Fruit fly (Drosophila melanogaster): ENCODE measurements around the gene Wnk.

The Wnk gene

dm6 chr3L:21574296-21574745 lies 19.6 kb upstream of the Wnk start (continued):
- TF ChIP-seq hth (optimal IDR thresholded peaks at IDR 0.05) (no peak), sisA (GFP tag; IDR thresholded peaks at IDR 0.05) (no peak), row (GFP tag; IDR thresholded peaks at IDR 0.05) (peak; percentile 83), CG2889 (GFP tag; IDR thresholded peaks at IDR 0.05) (no peak), ranshi (GFP tag; IDR thresholded peaks at IDR 0.05) (no peak), pho (GFP tag; optimal IDR thresholded peaks at IDR 0.05) (no peak), Myb (GFP tag; optimal IDR thresholded peaks at IDR 0.05) (no peak), CG34376 (GFP tag; optimal IDR thresholded peaks at IDR 0.05) (no peak), lab (GFP tag; optimal IDR thresholded peaks at IDR 0.05) (no peak), CG12659 (GFP tag; optimal IDR thresholded peaks at IDR 0.05) (peak; percentile 4), ttk (GFP tag; IDR thresholded peaks at IDR 0.05) (no peak), run (tag; optimal IDR thresholded peaks at IDR 0.05) (no peak), CG6813 (GFP tag; optimal IDR thresholded peaks at IDR 0.05) (no peak), tll (GFP tag; optimal IDR thresholded peaks at IDR 0.05) (no peak), sens-2 (GFP tag; IDR thresholded peaks at IDR 0.05) (no peak), nerfin-1 (tag; optimal IDR thresholded peaks at IDR 0.05) (no peak), gfzf (GFP tag; optimal IDR thresholded peaks at IDR 0.05) (peak; percentile 70), tin (GFP tag; optimal IDR thresholded peaks at IDR 0.05) (no peak), chif (GFP tag; optimal IDR thresholded peaks at IDR 0.05) (no peak), CG4707 (GFP tag; optimal IDR thresholded peaks at IDR 0.05) (no peak), Oaz (GFP tag; IDR thresholded peaks at IDR 0.05) (no peak), CG17328 (GFP tag; IDR thresholded peaks at IDR 0.05) (no peak), CG5953 (GFP tag; IDR thresholded peaks at IDR 0.05) (no peak), D19B (GFP tag; optimal IDR thresholded peaks at IDR 0.05) (peak; percentile 49), YL-1 (GFP tag; optimal IDR thresholded peaks at IDR 0.05) (peak; percentile 43), CG10979 (tag; optimal IDR thresholded peaks at IDR 0.05) (no peak), klu (GFP tag; IDR thresholded peaks at IDR 0.05) (no peak), hbn (GFP tag; IDR thresholded peaks at IDR 0.05; ENCODE audit: partially characterized antibody) (no peak), Nf-YC (tag; optimal IDR thresholded peaks at IDR 0.05) (no peak), CG31441 (GFP tag; IDR thresholded peaks at IDR 0.05) (no peak), ewg (GFP tag; optimal IDR thresholded peaks at IDR 0.05) (no peak), CG5180 (GFP tag; optimal IDR thresholded peaks at IDR 0.05) (no peak), CG3995 (GFP tag; optimal IDR thresholded peaks at IDR 0.05) (peak; percentile 13), Atf-2 (GFP tag; optimal IDR thresholded peaks at IDR 0.05) (no peak), CG11247 (GFP tag; IDR thresholded peaks at IDR 0.05) (no peak), eve (GFP tag; optimal IDR thresholded peaks at IDR 0.05) (peak in 1 of 2 experiments; percentile 56), knrl (GFP tag; IDR thresholded peaks at IDR 0.05; ENCODE audit: partially characterized antibody) (0 out of 3 replicates have a peak, but pooled peaks have one; percentile 10), CG2678 (tag; optimal IDR thresholded peaks at IDR 0.05) (no peak), CG7786 (GFP tag; optimal IDR thresholded peaks at IDR 0.05) (no peak), z (GFP tag; IDR thresholded peaks at IDR 0.05) (no peak), bigmax (GFP tag; optimal IDR thresholded peaks at IDR 0.05) (no peak), lmd (GFP tag; IDR thresholded peaks at IDR 0.05) (no peak), Drgx (GFP tag; IDR thresholded peaks at IDR 0.05) (no peak), CG9215 (GFP tag; IDR thresholded peaks at IDR 0.05) (no peak), HLHmδ (GFP tag; optimal IDR thresholded peaks at IDR 0.05) (no peak), CG10209 (GFP tag; optimal IDR thresholded peaks at IDR 0.05) (no peak), CG9797 (GFP tag; optimal IDR thresholded peaks at IDR 0.05) (peak; percentile 72), Rfx (GFP tag; IDR thresholded peaks at IDR 0.05) (no peak), CG2202 (tag; optimal IDR thresholded peaks at IDR 0.05) (no peak), CG6175 (GFP tag; IDR thresholded peaks at IDR 0.05) (no peak), CG2199 (GFP tag; IDR thresholded peaks at IDR 0.05) (0 out of 3 replicates have a peak, but pooled peaks have one; percentile 35), Nf-YA (GFP tag; IDR thresholded peaks at IDR 0.05) (no peak)
